Worm (Caenorhabditis elegans): Measurements from ENCODE around the gene pha-2.
A peak's percentile ranks its signal among the peaks of the same experiment; 100 is the strongest.

pha-2 gene

ce11 chrX:671807-672206 lies 35.0 kb upstream of the pha-2 start, which contains the start of gene lgc-32:
Gene lgc-32 (plus strand): TSS chrX:672107.
- no peak for TF ChIP-seq hlh-15 (tag; optimal IDR thresholded peaks at IDR 0.05)
- TF ChIP-seq ceh-18 (tag; optimal IDR thresholded peaks at IDR 0.05): no peak
- TF ChIP-seq fax-1 (tag; optimal IDR thresholded peaks at IDR 0.05): no peak
- TF ChIP-seq K02D7.2 (tag; optimal IDR thresholded peaks at IDR 0.05): no peak
- no peak for TF ChIP-seq ceh-30 (tag; optimal IDR thresholded peaks at IDR 0.05)
- no peak for TF ChIP-seq hlh-30 (tag; optimal IDR thresholded peaks at IDR 0.05; ENCODE audit: insufficient read depth)
- TF ChIP-seq ahr-1 (tag; optimal IDR thresholded peaks at IDR 0.05): no peak
- TF ChIP-seq C38D4.7 (GFP tag; optimal IDR thresholded peaks at IDR 0.05): no peak
- TF ChIP-seq odd-2 (tag; optimal IDR thresholded peaks at IDR 0.05): no peak
- TF ChIP-seq ceh-2 (tag; optimal IDR thresholded peaks at IDR 0.05): no peak
- no peak for TF ChIP-seq ceh-45 (GFP tag; IDR thresholded peaks at IDR 0.05)
- no peak for TF ChIP-seq gmeb-2 (tag; optimal IDR thresholded peaks at IDR 0.05)
- no peak for TF ChIP-seq nhr-11 (tag; optimal IDR thresholded peaks at IDR 0.05)
- TF ChIP-seq pat-9 (tag; optimal IDR thresholded peaks at IDR 0.05): no peak
- TF ChIP-seq hlh-6 (tag; optimal IDR thresholded peaks at IDR 0.05): no peak
- no peak for TF ChIP-seq ceh-19 (GFP tag; optimal IDR thresholded peaks at IDR 0.05)
- no peak for TF ChIP-seq tbx-7 (tag; optimal IDR thresholded peaks at IDR 0.05)
- no peak for TF ChIP-seq ceh-24 (tag; optimal IDR thresholded peaks at IDR 0.05)

- TF ChIP-seq elt-2 (tag; optimal IDR thresholded peaks at IDR 0.05): peak; percentile 21
- no peak for TF ChIP-seq unc-42 (tag; optimal IDR thresholded peaks at IDR 0.05)
- TF ChIP-seq ama-1 (optimal IDR thresholded peaks at IDR 0.05): no peak
Measured at ce11 chrX:670603-671002, 33.8 kb upstream of the pha-2 start, which contains the start of gene T19D7.6. Gene T19D7.6 (minus strand): TSS chrX:670800.

ce11 chrX:666125-666524 lies 29.3 kb upstream of the pha-2 start, which contains the start of gene T19D7.5:
Gene T19D7.5 (minus strand): TSS chrX:666225.
- TF ChIP-seq zip-5 (tag; optimal IDR thresholded peaks at IDR 0.05) (no peak), fkh-6 (tag; optimal IDR thresholded peaks at IDR 0.05) (no peak), unc-86 (tag; optimal IDR thresholded peaks at IDR 0.05) (no peak), ceh-34 (tag; optimal IDR thresholded peaks at IDR 0.05) (no peak), odd-2 (tag; optimal IDR thresholded peaks at IDR 0.05) (no peak), mec-3 (tag; optimal IDR thresholded peaks at IDR 0.05; ENCODE audit: borderline replicate concordance) (no peak), unc-55 (GFP tag; optimal IDR thresholded peaks at IDR 0.05) (no peak), ahr-1 (tag; optimal IDR thresholded peaks at IDR 0.05) (no peak), T23F11.4 (GFP tag; optimal IDR thresholded peaks at IDR 0.05) (no peak), Y22D7AL.16 (tag; optimal IDR thresholded peaks at IDR 0.05) (no peak), ceh-22 (tag; optimal IDR thresholded peaks at IDR 0.05) (no peak)

- TF ChIP-seq nhr-11 (tag; optimal IDR thresholded peaks at IDR 0.05) (no peak), sox-4 (tag; optimal IDR thresholded peaks at IDR 0.05) (no peak), unc-42 (tag; optimal IDR thresholded peaks at IDR 0.05) (peak; percentile 48), nfya-1 (tag; optimal IDR thresholded peaks at IDR 0.05) (no peak), fkh-10 (GFP tag; optimal IDR thresholded peaks at IDR 0.05) (no peak), ref-2 (tag; optimal IDR thresholded peaks at IDR 0.05) (no peak), ceh-31 (tag; optimal IDR thresholded peaks at IDR 0.05) (peak; percentile 34), pha-4 (tag; optimal IDR thresholded peaks at IDR 0.05) (no peak), unc-3 (GFP tag; conservative IDR thresholded peaks at IDR 0.05) (no peak), unc-3 (tag; optimal IDR thresholded peaks at IDR 0.05) (no peak), unc-55 (GFP tag; optimal IDR thresholded peaks at IDR 0.05) (no peak), ceh-48 (tag; optimal IDR thresholded peaks at IDR 0.05) (peak; percentile 62), rnt-1 (tag; optimal IDR thresholded peaks at IDR 0.05) (no peak), ceh-14 (tag; optimal IDR thresholded peaks at IDR 0.05) (no peak), pat-9 (tag; optimal IDR thresholded peaks at IDR 0.05) (no peak)
Measured at ce11 chrX:661727-662330, 25.0 kb upstream of the pha-2 start, which contains the start of gene rund-1. Gene rund-1 (minus strand): TSS chrX:661777.
